Fruit fly (Drosophila melanogaster): Measurements from ENCODE around the gene RFeSP.
A peak's percentile ranks its signal among the peaks of the same experiment; 100 is the strongest.

RFeSP gene

dm6 chr2L:1615753-1616152, 1.8 kb upstream of the RFeSP start (continued):
- no peak for TF ChIP-seq maf-S (GFP tag; optimal IDR thresholded peaks at IDR 0.05)
- peak; percentile 72 for TF ChIP-seq grn (GFP tag; optimal IDR thresholded peaks at IDR 0.05)
- peak; percentile 61 for TF ChIP-seq CG7357 (GFP tag; IDR thresholded peaks at IDR 0.05)
- TF ChIP-seq CG7786 (GFP tag; optimal IDR thresholded peaks at IDR 0.05), result peak; percentile 26
- TF ChIP-seq BtbVII (GFP tag; optimal IDR thresholded peaks at IDR 0.05), result peak; percentile 60
- TF ChIP-seq CG5245 (GFP tag; optimal IDR thresholded peaks at IDR 0.05), result peak; percentile 43
- TF ChIP-seq ATbp (GFP tag; optimal IDR thresholded peaks at IDR 0.05), result peak; percentile 76
- peak; percentile 58; the same call in 1 of the 3 replicates for TF ChIP-seq CG11093 (GFP tag; IDR thresholded peaks at IDR 0.05)
- TF ChIP-seq Xbp1 (GFP tag; optimal IDR thresholded peaks at IDR 0.05), result peak; percentile 61
- peak; percentile 75 for TF ChIP-seq Ptx1 (GFP tag; IDR thresholded peaks at IDR 0.05)
- TF ChIP-seq ap (GFP tag; IDR thresholded peaks at IDR 0.05), result peak; percentile 32; the same call in 1 of the 2 replicates
- 0 out of 2 replicates have a peak, but pooled peaks have one; percentile 26 for TF ChIP-seq Rx (GFP tag; IDR thresholded peaks at IDR 0.05)
- no peak for TF ChIP-seq CG3163 (GFP tag; optimal IDR thresholded peaks at IDR 0.05)
- peak; percentile 71 for TF ChIP-seq CG18262 (tag; optimal IDR thresholded peaks at IDR 0.05)
- TF ChIP-seq CG12942 (GFP tag; optimal IDR thresholded peaks at IDR 0.05), result peak; percentile 9
- TF ChIP-seq CG9437 (GFP tag; optimal IDR thresholded peaks at IDR 0.05), result peak; percentile 23
- TF ChIP-seq Atf3 (GFP tag; optimal IDR thresholded peaks at IDR 0.05), result peak; percentile 15
- TF ChIP-seq CG4854 (GFP tag; optimal IDR thresholded peaks at IDR 0.05), result peak; percentile 19
- TF ChIP-seq so (GFP tag; IDR thresholded peaks at IDR 0.05), result no peak
- TF ChIP-seq CG42726 (GFP tag; IDR thresholded peaks at IDR 0.05; ENCODE audit: partially characterized antibody), result no peak
- peak; percentile 50; the same call in 1 of the 3 replicates for TF ChIP-seq CG14050 (GFP tag; IDR thresholded peaks at IDR 0.05)
- peak; percentile 72 for TF ChIP-seq CG2120 (GFP tag; optimal IDR thresholded peaks at IDR 0.05)
- TF ChIP-seq Spps (tag; optimal IDR thresholded peaks at IDR 0.05), result peak; percentile 11
- TF ChIP-seq grau (tag; optimal IDR thresholded peaks at IDR 0.05), result peak; percentile 70
- TF ChIP-seq CG16813 (GFP tag; IDR thresholded peaks at IDR 0.05; ENCODE audit: partially characterized antibody), result no peak
- TF ChIP-seq gsb-n (tag; optimal IDR thresholded peaks at IDR 0.05), result peak; percentile 34
- peak; percentile 70 for TF ChIP-seq unpg (GFP tag; optimal IDR thresholded peaks at IDR 0.05)
- no peak for TF ChIP-seq CG7963 (GFP tag; IDR thresholded peaks at IDR 0.05; ENCODE audit: partially characterized antibody)
- peak; percentile 45 for TF ChIP-seq CG13894 (tag; optimal IDR thresholded peaks at IDR 0.05)
- peak; percentile 15 for TF ChIP-seq run (tag; optimal IDR thresholded peaks at IDR 0.05)
- peak; percentile 14 for TF ChIP-seq crc (GFP tag; optimal IDR thresholded peaks at IDR 0.05)
- no peak for TF ChIP-seq sc (optimal IDR thresholded peaks at IDR 0.05)
- peak; percentile 31 for TF ChIP-seq sc (GFP tag; optimal IDR thresholded peaks at IDR 0.05)
- peak; percentile 55 for TF ChIP-seq Antp (GFP tag; optimal IDR thresholded peaks at IDR 0.05)
- TF ChIP-seq CG11695 (GFP tag; IDR thresholded peaks at IDR 0.05), result 0 out of 3 replicates have a peak, but pooled peaks have one; percentile 52
- peak; percentile 64 for TF ChIP-seq caup (GFP tag; optimal IDR thresholded peaks at IDR 0.05; ENCODE audit: severe bottlenecking)
- TF ChIP-seq Dad (GFP tag; optimal IDR thresholded peaks at IDR 0.05), result peak; percentile 25
- TF ChIP-seq CG6854 (GFP tag; optimal IDR thresholded peaks at IDR 0.05), result peak; percentile 3
- TF ChIP-seq CG16779 (GFP tag; IDR thresholded peaks at IDR 0.05), result no peak
- TF ChIP-seq cwo (GFP tag; optimal IDR thresholded peaks at IDR 0.05), result peak; percentile 71
- TF ChIP-seq chif (GFP tag; optimal IDR thresholded peaks at IDR 0.05), result peak; percentile 56 to 58
- TF ChIP-seq fd96Cb (tag; optimal IDR thresholded peaks at IDR 0.05), result peak; percentile 63
- 0 out of 4 replicates have a peak, but pooled peaks have one; percentile 25 for TF ChIP-seq chinmo (GFP tag; IDR thresholded peaks at IDR 0.05; ENCODE audit: partially characterized antibody)
- TF ChIP-seq nau (GFP tag; optimal IDR thresholded peaks at IDR 0.05), result peak; percentile 57
- TF ChIP-seq Gug (GFP tag; IDR thresholded peaks at IDR 0.05), result peak; percentile 50; the same call in 2 of the 4 replicates
- peak; percentile 70 for TF ChIP-seq Meics (GFP tag; optimal IDR thresholded peaks at IDR 0.05)
- TF ChIP-seq CG12769 (tag; optimal IDR thresholded peaks at IDR 0.05), result peak; percentile 86
- no peak for TF ChIP-seq fd3F (GFP tag; optimal IDR thresholded peaks at IDR 0.05)
- TF ChIP-seq peb (GFP tag; IDR thresholded peaks at IDR 0.05), result peak; percentile 51; the same call in 1 of the 2 replicates
- TF ChIP-seq CG8281 (tag; optimal IDR thresholded peaks at IDR 0.05), result peak; percentile 20

Measured in whole organism, embryonic.